ENCODE assay signal across 1 fruit fly cellular context in genomic region chr2L:13778648-13779047, dm6.
TF ChIP-seq lines count a peak whose summit lies in the region.

No protein-coding gene starts in this region.

TF ChIP-seq in whole organism, embryonic, 481 proteins besides CTCF, POLR2A, EP300 and RAD21 (continued from another document and continues in another):
- peak; percentile 26; the same call in 1 of the 2 replicates for TF ChIP-seq CG4730 (GFP tag; IDR thresholded peaks at IDR 0.05; lab: Robert Waterston, UW)
- TF ChIP-seq fu2 (GFP tag; optimal IDR thresholded peaks at IDR 0.05; lab: Kevin White, UChicago): no peak
- TF ChIP-seq CG2120 (GFP tag; optimal IDR thresholded peaks at IDR 0.05; lab: Kevin White, UChicago): peak; percentile 77
- TF ChIP-seq pita (GFP tag; optimal IDR thresholded peaks at IDR 0.05; lab: Kevin White, UChicago): no peak
- TF ChIP-seq slp2 (GFP tag; optimal IDR thresholded peaks at IDR 0.05; lab: Kevin White, UChicago): no peak
- peak; percentile 82 for TF ChIP-seq Oli (tag; optimal IDR thresholded peaks at IDR 0.05; lab: Kevin White, UChicago)
- no peak for TF ChIP-seq CG7987 (GFP tag; optimal IDR thresholded peaks at IDR 0.05; lab: Kevin White, UChicago)
- no peak for TF ChIP-seq ash1 (GFP tag; optimal IDR thresholded peaks at IDR 0.05; lab: Kevin White, UChicago)
- no peak for TF ChIP-seq rib (GFP tag; IDR thresholded peaks at IDR 0.05; lab: Robert Waterston, UW)
- TF ChIP-seq CG17829 (tag; optimal IDR thresholded peaks at IDR 0.05; lab: Kevin White, UChicago): peak; percentile 35
- no peak for TF ChIP-seq CG14965 (GFP tag; optimal IDR thresholded peaks at IDR 0.05; lab: Kevin White, UChicago; ENCODE audit: borderline replicate concordance)
- TF ChIP-seq CG2712 (tag; optimal IDR thresholded peaks at IDR 0.05; lab: Kevin White, UChicago): peak; percentile 56
- no peak for TF ChIP-seq CG11398 (GFP tag; optimal IDR thresholded peaks at IDR 0.05; lab: Kevin White, UChicago)
- TF ChIP-seq schlank (tag; optimal IDR thresholded peaks at IDR 0.05; lab: Kevin White, UChicago): no peak
- peak; percentile 9 for TF ChIP-seq tin (GFP tag; optimal IDR thresholded peaks at IDR 0.05; lab: Kevin White, UChicago)
- peak; percentile 77 for TF ChIP-seq CG15269 (tag; optimal IDR thresholded peaks at IDR 0.05; lab: Kevin White, UChicago)
- TF ChIP-seq yki (optimal IDR thresholded peaks at IDR 0.05; lab: Kevin White, UChicago): no peak
- TF ChIP-seq CG15601 (tag; optimal IDR thresholded peaks at IDR 0.05; lab: Kevin White, UChicago): peak; percentile 33
- no peak for TF ChIP-seq fd64A (GFP tag; optimal IDR thresholded peaks at IDR 0.05; lab: Kevin White, UChicago)
- no peak for TF ChIP-seq CG17802 (tag; optimal IDR thresholded peaks at IDR 0.05; lab: Kevin White, UChicago)
- TF ChIP-seq z (GFP tag; IDR thresholded peaks at IDR 0.05; lab: Robert Waterston, UW): no peak
- peak; percentile 51 for TF ChIP-seq zfh1 (GFP tag; IDR thresholded peaks at IDR 0.05; lab: Robert Waterston, UW)
- no peak for TF ChIP-seq psq (GFP tag; optimal IDR thresholded peaks at IDR 0.05; lab: Kevin White, UChicago)
- TF ChIP-seq btn (GFP tag; optimal IDR thresholded peaks at IDR 0.05; lab: Kevin White, UChicago): no peak
- no peak for TF ChIP-seq GATAe (GFP tag; conservative IDR thresholded peaks at IDR 0.05; lab: Robert Waterston, UW)
- TF ChIP-seq Doc2 (GFP tag; IDR thresholded peaks at IDR 0.05; lab: Robert Waterston, UW): no peak
- TF ChIP-seq CG1233 (GFP tag; optimal IDR thresholded peaks at IDR 0.05; lab: Kevin White, UChicago): peak; percentile 37
- TF ChIP-seq amos (GFP tag; IDR thresholded peaks at IDR 0.05; lab: Robert Waterston, UW; ENCODE audit: partially characterized antibody): no peak
- TF ChIP-seq Antp (GFP tag; optimal IDR thresholded peaks at IDR 0.05; lab: Kevin White, UChicago): peak; percentile 19
- TF ChIP-seq Neu2 (GFP tag; optimal IDR thresholded peaks at IDR 0.05; lab: Kevin White, UChicago; ENCODE audit: borderline replicate concordance): no peak
- TF ChIP-seq luna (GFP tag; optimal IDR thresholded peaks at IDR 0.05; lab: Kevin White, UChicago): no peak
- no peak for TF ChIP-seq CG10274 (GFP tag; optimal IDR thresholded peaks at IDR 0.05; lab: Kevin White, UChicago)
- TF ChIP-seq cwo (GFP tag; optimal IDR thresholded peaks at IDR 0.05; lab: Kevin White, UChicago): peak; percentile 41
- no peak for TF ChIP-seq trem (tag; optimal IDR thresholded peaks at IDR 0.05; lab: Kevin White, UChicago)
- TF ChIP-seq CoRest (tag; optimal IDR thresholded peaks at IDR 0.05; lab: Kevin White, UChicago): peak; percentile 82
- no peak for TF ChIP-seq CG15479 (GFP tag; optimal IDR thresholded peaks at IDR 0.05; lab: Kevin White, UChicago)
- no peak for TF ChIP-seq nerfin-2 (GFP tag; IDR thresholded peaks at IDR 0.05; lab: Robert Waterston, UW; ENCODE audit: partially characterized antibody)
- TF ChIP-seq sisA (GFP tag; IDR thresholded peaks at IDR 0.05; lab: Robert Waterston, UW): peak; percentile 59
- peak; percentile 66 for TF ChIP-seq CG13424 (tag; optimal IDR thresholded peaks at IDR 0.05; lab: Kevin White, UChicago)
- peak; percentile 45 for TF ChIP-seq CG4424 (GFP tag; optimal IDR thresholded peaks at IDR 0.05; lab: Kevin White, UChicago)
- no peak for TF ChIP-seq CG6791 (GFP tag; IDR thresholded peaks at IDR 0.05; lab: Robert Waterston, UW; ENCODE audit: partially characterized antibody)
- no peak for TF ChIP-seq dmrt11E (tag; optimal IDR thresholded peaks at IDR 0.05; lab: Kevin White, UChicago)
- TF ChIP-seq CG10147 (GFP tag; optimal IDR thresholded peaks at IDR 0.05; lab: Kevin White, UChicago): peak; percentile 50
- TF ChIP-seq Side (GFP tag; optimal IDR thresholded peaks at IDR 0.05; lab: Kevin White, UChicago): no peak
- TF ChIP-seq MTF-1 (GFP tag; optimal IDR thresholded peaks at IDR 0.05; lab: Kevin White, UChicago; ENCODE audit: borderline replicate concordance): no peak
- TF ChIP-seq CG12769 (tag; optimal IDR thresholded peaks at IDR 0.05; lab: Kevin White, UChicago): no peak
- TF ChIP-seq nerfin-1 (tag; optimal IDR thresholded peaks at IDR 0.05; lab: Kevin White, UChicago): no peak
- peak; percentile 51 for TF ChIP-seq Hr3 (GFP tag; optimal IDR thresholded peaks at IDR 0.05; lab: Kevin White, UChicago)
- TF ChIP-seq dmrt99B (tag; optimal IDR thresholded peaks at IDR 0.05; lab: Kevin White, UChicago): peak; percentile 80
- peak; percentile 47 for TF ChIP-seq CG11247 (GFP tag; IDR thresholded peaks at IDR 0.05; lab: Robert Waterston, UW)
- TF ChIP-seq CG18764 (GFP tag; optimal IDR thresholded peaks at IDR 0.05; lab: Kevin White, UChicago): no peak
- TF ChIP-seq CG2129 (GFP tag; IDR thresholded peaks at IDR 0.05; lab: Robert Waterston, UW; ENCODE audit: partially characterized antibody): no peak
- no peak for TF ChIP-seq Xrp1 (GFP tag; IDR thresholded peaks at IDR 0.05; lab: Robert Waterston, UW)
- TF ChIP-seq Bgb (GFP tag; IDR thresholded peaks at IDR 0.05; lab: Robert Waterston, UW; ENCODE audit: partially characterized antibody): no peak
- peak; percentile 32 for TF ChIP-seq gsb-n (tag; optimal IDR thresholded peaks at IDR 0.05; lab: Kevin White, UChicago)
- TF ChIP-seq CG42726 (GFP tag; IDR thresholded peaks at IDR 0.05; lab: Robert Waterston, UW; ENCODE audit: partially characterized antibody): no peak
- peak; percentile 59 for TF ChIP-seq run (tag; optimal IDR thresholded peaks at IDR 0.05; lab: Kevin White, UChicago)
- TF ChIP-seq Fer1 (GFP tag; optimal IDR thresholded peaks at IDR 0.05; lab: Kevin White, UChicago): peak; percentile 11
- no peak for TF ChIP-seq CG11093 (GFP tag; IDR thresholded peaks at IDR 0.05; lab: Robert Waterston, UW)
- TF ChIP-seq ewg (GFP tag; optimal IDR thresholded peaks at IDR 0.05; lab: Kevin White, UChicago): peak; percentile 55
- TF ChIP-seq cad (GFP tag; optimal IDR thresholded peaks at IDR 0.05; lab: Kevin White, UChicago): no peak
- peak; percentile 69 for TF ChIP-seq CG9437 (GFP tag; optimal IDR thresholded peaks at IDR 0.05; lab: Kevin White, UChicago)
- TF ChIP-seq CG16779 (GFP tag; IDR thresholded peaks at IDR 0.05; lab: Robert Waterston, UW): no peak
- peak; percentile 82 for TF ChIP-seq CG7839 (tag; optimal IDR thresholded peaks at IDR 0.05; lab: Kevin White, UChicago)
- peak; percentile 59 for TF ChIP-seq Ada2b (GFP tag; IDR thresholded peaks at IDR 0.05; lab: Robert Waterston, UW)
- TF ChIP-seq Lim3 (GFP tag; IDR thresholded peaks at IDR 0.05; lab: Robert Waterston, UW): no peak
- TF ChIP-seq Ets65A (GFP tag; lab: Kevin White, UChicago): peak; percentile 93
- peak; percentile 52 for TF ChIP-seq CG18262 (tag; optimal IDR thresholded peaks at IDR 0.05; lab: Kevin White, UChicago)
- no peak for TF ChIP-seq ato (GFP tag; IDR thresholded peaks at IDR 0.05; lab: Robert Waterston, UW; ENCODE audit: partially characterized antibody)
- no peak for TF ChIP-seq mld (GFP tag; IDR thresholded peaks at IDR 0.05; lab: Robert Waterston, UW; ENCODE audit: partially characterized antibody)
- TF ChIP-seq cg (GFP tag; optimal IDR thresholded peaks at IDR 0.05; lab: Kevin White, UChicago): no peak
- peak; percentile 54 for TF ChIP-seq CG18476 (GFP tag; optimal IDR thresholded peaks at IDR 0.05; lab: Kevin White, UChicago)
- TF ChIP-seq CG18011 (GFP tag; optimal IDR thresholded peaks at IDR 0.05; lab: Kevin White, UChicago): no peak
- no peak for TF ChIP-seq Lpt (GFP tag; optimal IDR thresholded peaks at IDR 0.05; lab: Kevin White, UChicago)
- no peak for TF ChIP-seq corto (GFP tag; optimal IDR thresholded peaks at IDR 0.05; lab: Kevin White, UChicago)
- no peak for TF ChIP-seq hb (GFP tag; IDR thresholded peaks at IDR 0.05; lab: Robert Waterston, UW; ENCODE audit: partially characterized antibody)
- 0 out of 2 replicates have a peak, but pooled peaks have one; percentile 37 for TF ChIP-seq Atf6 (GFP tag; IDR thresholded peaks at IDR 0.05; lab: Robert Waterston, UW)
- TF ChIP-seq CG9215 (GFP tag; IDR thresholded peaks at IDR 0.05; lab: Robert Waterston, UW): no peak
- peak; percentile 66 for TF ChIP-seq D19A (tag; optimal IDR thresholded peaks at IDR 0.05; lab: Kevin White, UChicago)
- TF ChIP-seq seq (GFP tag; IDR thresholded peaks at IDR 0.05; lab: Robert Waterston, UW): 0 out of 2 replicates have a peak, but pooled peaks have one; percentile 46
- peak; percentile 4 for TF ChIP-seq CG15011 (GFP tag; optimal IDR thresholded peaks at IDR 0.05; lab: Kevin White, UChicago)
- TF ChIP-seq CG34376 (GFP tag; optimal IDR thresholded peaks at IDR 0.05; lab: Kevin White, UChicago): no peak
- no peak for TF ChIP-seq twi (tag; optimal IDR thresholded peaks at IDR 0.05; lab: Kevin White, UChicago)
- peak; percentile 49 to 63 for TF ChIP-seq dpn (GFP tag; optimal IDR thresholded peaks at IDR 0.05; lab: Kevin White, UChicago)
- peak; percentile 24; the same call in 1 of the 2 replicates for TF ChIP-seq onecut (GFP tag; IDR thresholded peaks at IDR 0.05; lab: Robert Waterston, UW)
- no peak for TF ChIP-seq zen (tag; optimal IDR thresholded peaks at IDR 0.05; lab: Kevin White, UChicago)
- TF ChIP-seq CG9727 (GFP tag; optimal IDR thresholded peaks at IDR 0.05; lab: Kevin White, UChicago): peak; percentile 61
- TF ChIP-seq Oaz (GFP tag; IDR thresholded peaks at IDR 0.05; lab: Robert Waterston, UW): no peak
- no peak for TF ChIP-seq Blimp-1 (GFP tag; optimal IDR thresholded peaks at IDR 0.05; lab: Kevin White, UChicago)
- TF ChIP-seq jing (GFP tag; optimal IDR thresholded peaks at IDR 0.05; lab: Kevin White, UChicago): peak; percentile 41
- TF ChIP-seq hth (optimal IDR thresholded peaks at IDR 0.05; lab: Kevin White, UChicago): no peak
- TF ChIP-seq CG16815 (GFP tag; optimal IDR thresholded peaks at IDR 0.05; lab: Kevin White, UChicago): peak; percentile 9
- no peak for TF ChIP-seq ftz-f1 (GFP tag; optimal IDR thresholded peaks at IDR 0.05; lab: Kevin White, UChicago)
- TF ChIP-seq Hand (GFP tag; optimal IDR thresholded peaks at IDR 0.05; lab: Kevin White, UChicago): peak; percentile 28
- TF ChIP-seq Rx (GFP tag; IDR thresholded peaks at IDR 0.05; lab: Robert Waterston, UW): 0 out of 2 replicates have a peak, but pooled peaks have one; percentile 13
- TF ChIP-seq crc (GFP tag; optimal IDR thresholded peaks at IDR 0.05; lab: Kevin White, UChicago): no peak
- no peak for TF ChIP-seq CG6272 (GFP tag; IDR thresholded peaks at IDR 0.05; lab: Robert Waterston, UW)
- peak; percentile 66 for TF ChIP-seq org-1 (GFP tag; optimal IDR thresholded peaks at IDR 0.05; lab: Kevin White, UChicago)
- TF ChIP-seq gsb (GFP tag; IDR thresholded peaks at IDR 0.05; lab: Robert Waterston, UW): no peak
- TF ChIP-seq Dfd (GFP tag; optimal IDR thresholded peaks at IDR 0.05; lab: Kevin White, UChicago): no peak
- TF ChIP-seq CG30403 (GFP tag; optimal IDR thresholded peaks at IDR 0.05; lab: Kevin White, UChicago): peak; percentile 76
- TF ChIP-seq CG12299 (tag; optimal IDR thresholded peaks at IDR 0.05; lab: Kevin White, UChicago): peak; percentile 17
- no peak for TF ChIP-seq insv (GFP tag; optimal IDR thresholded peaks at IDR 0.05; lab: Kevin White, UChicago)
- no peak for TF ChIP-seq maf-S (GFP tag; optimal IDR thresholded peaks at IDR 0.05; lab: Kevin White, UChicago)
- TF ChIP-seq zf30C (GFP tag; optimal IDR thresholded peaks at IDR 0.05; lab: Kevin White, UChicago): peak; percentile 8
- TF ChIP-seq Dek (tag; optimal IDR thresholded peaks at IDR 0.05; lab: Kevin White, UChicago): peak; percentile 54
- peak; percentile 65 for TF ChIP-seq unpg (GFP tag; optimal IDR thresholded peaks at IDR 0.05; lab: Kevin White, UChicago)
- TF ChIP-seq Hmx (GFP tag; optimal IDR thresholded peaks at IDR 0.05; lab: Kevin White, UChicago): peak; percentile 11
- no peak for TF ChIP-seq Dip3 (GFP tag; optimal IDR thresholded peaks at IDR 0.05; lab: Kevin White, UChicago)
- no peak for TF ChIP-seq CG7745 (tag; optimal IDR thresholded peaks at IDR 0.05; lab: Kevin White, UChicago)
- TF ChIP-seq PHDP (tag; optimal IDR thresholded peaks at IDR 0.05; lab: Kevin White, UChicago): peak; percentile 80
- no peak for TF ChIP-seq CG13287 (GFP tag; IDR thresholded peaks at IDR 0.05; lab: Robert Waterston, UW; ENCODE audit: partially characterized antibody)
- TF ChIP-seq stwl (tag; optimal IDR thresholded peaks at IDR 0.05; lab: Kevin White, UChicago): no peak
- no peak for TF ChIP-seq sim (GFP tag; IDR thresholded peaks at IDR 0.05; lab: Robert Waterston, UW)
- TF ChIP-seq grau (tag; optimal IDR thresholded peaks at IDR 0.05; lab: Kevin White, UChicago): peak; percentile 80
- peak; percentile 40 for TF ChIP-seq CG13624 (GFP tag; optimal IDR thresholded peaks at IDR 0.05; lab: Kevin White, UChicago)
- TF ChIP-seq CG8388 (GFP tag; optimal IDR thresholded peaks at IDR 0.05; lab: Kevin White, UChicago): peak; percentile 60
- TF ChIP-seq MESR4 (GFP tag; optimal IDR thresholded peaks at IDR 0.05; lab: Kevin White, UChicago): no peak
- peak; percentile 71 for TF ChIP-seq Ptx1 (GFP tag; IDR thresholded peaks at IDR 0.05; lab: Robert Waterston, UW)
- TF ChIP-seq Tbp (GFP tag; optimal IDR thresholded peaks at IDR 0.05; lab: Kevin White, UChicago): no peak
- TF ChIP-seq CG1603 (tag; optimal IDR thresholded peaks at IDR 0.05; lab: Kevin White, UChicago): peak; percentile 35
- TF ChIP-seq CrebB (tag; optimal IDR thresholded peaks at IDR 0.05; lab: Kevin White, UChicago): no peak
- TF ChIP-seq hkb (optimal IDR thresholded peaks at IDR 0.05; lab: Kevin White, UChicago): no peak
- peak; percentile 69 for TF ChIP-seq hkb (GFP tag; IDR thresholded peaks at IDR 0.05; lab: Robert Waterston, UW)
- peak; percentile 23 for TF ChIP-seq kay (GFP tag; optimal IDR thresholded peaks at IDR 0.05; lab: Kevin White, UChicago)
- TF ChIP-seq ttk (GFP tag; IDR thresholded peaks at IDR 0.05; lab: Robert Waterston, UW): peak; percentile 27; the same call in 1 of the 2 replicates
- TF ChIP-seq CG1647 (GFP tag; optimal IDR thresholded peaks at IDR 0.05; lab: Kevin White, UChicago): peak; percentile 11
- no peak for TF ChIP-seq Nf-YC (tag; optimal IDR thresholded peaks at IDR 0.05; lab: Kevin White, UChicago)
- TF ChIP-seq CkIIα-i1 (GFP tag; IDR thresholded peaks at IDR 0.05; lab: Robert Waterston, UW): no peak
- TF ChIP-seq CG13775 (GFP tag; optimal IDR thresholded peaks at IDR 0.05; lab: Kevin White, UChicago): peak; percentile 40
- TF ChIP-seq CG7556 (GFP tag; optimal IDR thresholded peaks at IDR 0.05; lab: Kevin White, UChicago): peak; percentile 75
- TF ChIP-seq ems (GFP tag; optimal IDR thresholded peaks at IDR 0.05; lab: Kevin White, UChicago): peak; percentile 55
- no peak for TF ChIP-seq Dref (GFP tag; IDR thresholded peaks at IDR 0.05; lab: Robert Waterston, UW)
- TF ChIP-seq CG11723 (GFP tag; optimal IDR thresholded peaks at IDR 0.05; lab: Kevin White, UChicago): no peak
